Worm (Caenorhabditis elegans) whole organism, L2 larva: Measurements from ENCODE around the gene M176.5.

Experiments used
- C34F6.9 ChIP-seq: fragments of 150-350 bp; optimal IDR thresholded peaks from 2 replicates; lab custom pipeline; 2014; ENCODE audit warnings: missing biosample characterization, missing genetic modification characterization
- F13H6.1 ChIP-seq: sonication (generic microtip); optimal IDR thresholded peaks from 2 replicates; lab custom pipeline; 2016; ENCODE audit warnings: missing genetic modification characterization, missing compliant biosample characterization
- ZK546.5 ChIP-seq: sonication (generic microtip); optimal IDR thresholded peaks from 2 replicates; lab custom pipeline; 2017; ENCODE audit warnings: missing biosample characterization, missing genetic modification characterization
- alr-1 ChIP-seq: fragments of 150-350 bp; optimal IDR thresholded peaks from 2 replicates; lab custom pipeline; 2014; ENCODE audit warnings: missing biosample characterization, missing genetic modification characterization
- aly-2 ChIP-seq: fragments of 150-350 bp; optimal IDR thresholded peaks from 2 replicates; lab custom pipeline; 2014; ENCODE audit warnings: missing biosample characterization, missing genetic modification characterization
- ama-1 ChIP-seq: fragments of 150-350 bp; optimal IDR thresholded peaks from 2 replicates; lab custom pipeline; 2018; ENCODE audit warnings: inconsistent platforms
- blmp-1 ChIP-seq: sonication (generic microtip); optimal IDR thresholded peaks from 2 replicates; lab custom pipeline; 2017; ENCODE audit warnings: missing genetic modification characterization, mild to moderate bottlenecking, missing compliant biosample characterization, antibody characterized with exemption, moderate library complexity; ENCODE audit not compliant: insufficient read depth
- ceh-16 ChIP-seq: fragments of 150-350 bp; optimal IDR thresholded peaks from 2 replicates; lab custom pipeline; 2014; ENCODE audit warnings: missing biosample characterization, missing genetic modification characterization
- ceh-82 ChIP-seq: fragments of 150-350 bp; optimal IDR thresholded peaks from 2 replicates; lab custom pipeline; 2014; ENCODE audit warnings: missing biosample characterization, missing genetic modification characterization
- crh-2 ChIP-seq: sonication (generic microtip); optimal IDR thresholded peaks from 2 replicates; lab custom pipeline; 2017; ENCODE audit warnings: missing biosample characterization, missing genetic modification characterization
- egl-27 ChIP-seq: sonication (generic microtip); optimal IDR thresholded peaks from 3 replicates; lab custom pipeline; 2017; ENCODE audit warnings: missing biosample characterization, missing genetic modification reagents, missing genetic modification characterization
- fos-1 ChIP-seq: fragments of 150-350 bp; optimal IDR thresholded peaks from 2 replicates; lab custom pipeline; 2014; ENCODE audit warnings: missing biosample characterization, missing genetic modification characterization
- gmeb-1 ChIP-seq: fragments of 150-350 bp; optimal IDR thresholded peaks from 2 replicates; lab custom pipeline; 2014; ENCODE audit warnings: missing biosample characterization, missing genetic modification characterization
- lin-11 ChIP-seq: fragments of 150-350 bp; sonication (generic microtip); optimal IDR thresholded peaks from 2 replicates; lab custom pipeline; 2014; ENCODE audit warnings: missing biosample characterization, missing genetic modification characterization, inconsistent platforms, mixed read lengths
- lin-13 ChIP-seq: fragments of 150-350 bp; optimal IDR thresholded peaks from 2 replicates; lab custom pipeline; 2014; ENCODE audit warnings: missing biosample characterization, missing genetic modification reagents, missing genetic modification characterization
- lin-39 ChIP-seq: fragments of 150-350 bp; optimal IDR thresholded peaks from 2 replicates; lab custom pipeline; 2014; ENCODE audit warnings: missing biosample characterization, missing genetic modification reagents, missing genetic modification characterization
- lsy-2 ChIP-seq, 2 experiments: fragments of 150-350 bp in 1 of 2; sonication (generic microtip) in 1 of 2; optimal IDR thresholded peaks; 2 replicates each; lab custom pipeline; 2014 to 2017; ENCODE audit warnings: missing biosample characterization in 2 of 2, missing genetic modification characterization in 2 of 2
- mab-5 ChIP-seq: fragments of 150-350 bp; optimal IDR thresholded peaks from 2 replicates; lab custom pipeline; 2014; ENCODE audit warnings: missing biosample characterization, missing genetic modification characterization
- mdl-1 ChIP-seq, 2 experiments: fragments of 150-350 bp in 1 of 2; sonication (generic microtip) in 1 of 2; optimal IDR thresholded peaks; 2 replicates each; lab custom pipeline; 2017; ENCODE audit warnings: missing biosample characterization in 2 of 2, missing genetic modification characterization in 2 of 2
- nhr-10 ChIP-seq: sonication (generic microtip); optimal IDR thresholded peaks from 2 replicates; lab custom pipeline; 2017; ENCODE audit warnings: missing biosample characterization, missing genetic modification characterization
- nhr-11 ChIP-seq: fragments of 150-350 bp; optimal IDR thresholded peaks from 2 replicates; lab custom pipeline; 2014; ENCODE audit warnings: missing biosample characterization, missing genetic modification characterization
- nhr-129 ChIP-seq: fragments of 150-350 bp; optimal IDR thresholded peaks from 2 replicates; lab custom pipeline; 2014; ENCODE audit warnings: missing biosample characterization, missing genetic modification characterization
- nhr-21 ChIP-seq: fragments of 150-350 bp; optimal IDR thresholded peaks from 2 replicates; lab custom pipeline; 2014; ENCODE audit warnings: missing biosample characterization, missing genetic modification characterization
- nhr-237 ChIP-seq: fragments of 150-350 bp; optimal IDR thresholded peaks from 2 replicates; lab custom pipeline; 2014; ENCODE audit warnings: missing biosample characterization, missing genetic modification characterization
- nhr-6 ChIP-seq: fragments of 150-350 bp; optimal IDR thresholded peaks from 2 replicates; lab custom pipeline; 2014; ENCODE audit warnings: missing biosample characterization, missing genetic modification characterization
- nhr-77 ChIP-seq: fragments of 150-350 bp; optimal IDR thresholded peaks from 2 replicates; lab custom pipeline; 2014; ENCODE audit warnings: missing biosample characterization, missing genetic modification characterization
- skn-1 ChIP-seq: sonication (generic microtip); optimal IDR thresholded peaks from 2 replicates; lab custom pipeline; 2017; ENCODE audit warnings: missing biosample characterization, missing genetic modification characterization
- sma-3 ChIP-seq: sonication (generic microtip); optimal IDR thresholded peaks from 2 replicates; lab custom pipeline; 2016; ENCODE audit warnings: missing genetic modification reagents, missing genetic modification characterization, missing compliant biosample characterization
- sma-9 ChIP-seq, 2 experiments: fragments of 150-350 bp in 1 of 2; sonication (generic microtip) in 1 of 2; optimal IDR thresholded peaks; 2 replicates each; lab custom pipeline; 2014 to 2016; ENCODE audit warnings: missing genetic modification characterization in 2 of 2, mild to moderate bottlenecking in 1 of 2, missing biosample characterization in 1 of 2, missing compliant biosample characterization in 1 of 2, missing genetic modification reagents in 1 of 2, moderate library complexity in 1 of 2
- snpc-4 ChIP-seq: fragments of 150-350 bp; optimal IDR thresholded peaks from 2 replicates; lab custom pipeline; 2014; ENCODE audit warnings: missing biosample characterization, missing genetic modification characterization
- unc-39 ChIP-seq: fragments of 150-350 bp; optimal IDR thresholded peaks from 2 replicates; lab custom pipeline; 2014; ENCODE audit warnings: missing biosample characterization, missing genetic modification characterization
- unc-55 ChIP-seq: fragments of 150-350 bp; sonication (generic microtip); optimal IDR thresholded peaks from 3 replicates; lab custom pipeline; 2014; ENCODE audit warnings: missing biosample characterization, missing genetic modification reagents, missing genetic modification characterization
- ztf-1 ChIP-seq: fragments of 200-800 bp; sonication (Bioruptor generic); conservative IDR thresholded peaks from 2 replicates; pipeline ENCODE4 v1.3.6; 2022; ENCODE audit warnings: missing genetic modification characterization, missing compliant biosample characterization
- ztf-11 ChIP-seq: sonication (generic microtip); optimal IDR thresholded peaks from 2 replicates; lab custom pipeline; 2017; ENCODE audit warnings: missing biosample characterization, missing genetic modification characterization
- ztf-4 ChIP-seq: fragments of 150-350 bp; optimal IDR thresholded peaks from 2 replicates; lab custom pipeline; 2014; ENCODE audit warnings: missing biosample characterization, missing genetic modification characterization

The M176.5 gene

DNA sequence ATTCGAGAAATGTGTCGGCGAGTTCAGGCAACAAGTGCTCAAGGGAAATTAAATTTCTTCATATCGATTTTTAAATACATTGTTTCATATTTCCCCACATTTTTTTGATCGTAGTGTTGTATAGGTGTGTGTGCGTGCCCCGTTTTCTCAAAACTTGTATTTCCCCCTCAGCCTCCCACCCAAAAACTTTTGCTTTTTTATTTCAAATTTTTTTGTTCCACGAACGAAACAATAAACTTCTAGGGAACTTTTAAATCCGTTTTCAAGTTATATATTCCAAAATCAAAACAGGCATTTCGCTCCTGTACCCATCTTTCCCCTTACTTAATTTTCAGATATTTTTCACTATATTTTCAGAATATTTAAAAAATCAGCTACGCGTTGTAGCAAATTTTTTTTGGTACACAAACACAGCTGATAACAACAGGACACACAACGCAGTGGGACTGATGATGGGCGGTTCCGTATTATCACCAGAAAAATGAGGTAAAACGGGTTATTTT lies 9.4 kb downstream of the M176.5 start, which contains the start of the genes M176.4 and M176.16:
Gene M176.4 (plus strand): TSS at position 301 of the 503 bp plus-strand sequence.
Gene M176.16 (plus strand): TSS at position 453 of the 503 bp plus-strand sequence.
- TF ChIP-seq fos-1 (tag; lab: Kevin White, UChicago): no peak
- TF ChIP-seq ZK546.5 (tag; lab: Kevin White, UChicago): no peak
- no peak for TF ChIP-seq aly-2 (tag; lab: Kevin White, UChicago)
- TF ChIP-seq sma-9 (GFP tag; optimal IDR thresholded peaks at IDR 0.05; lab: Kevin White, UChicago): no peak
- no peak for TF ChIP-seq sma-9 (tag; optimal IDR thresholded peaks at IDR 0.05; lab: Kevin White, UChicago)
- TF ChIP-seq sma-3 (GFP tag; lab: Kevin White, UChicago): no peak
- no peak for TF ChIP-seq alr-1 (tag; lab: Kevin White, UChicago)
- TF ChIP-seq mdl-1 (tag; optimal IDR thresholded peaks at IDR 0.05; lab: Kevin White, UChicago): no peak
- TF ChIP-seq ceh-82: no peak
- no peak for TF ChIP-seq ztf-1 (GFP tag; lab: Robert Waterston, UW)
- TF ChIP-seq ama-1: no peak
- TF ChIP-seq nhr-10: no peak
- TF ChIP-seq egl-27 (tag; lab: Kevin White, UChicago): no peak
- no peak for TF ChIP-seq nhr-237 (tag; lab: Kevin White, UChicago)
- no peak for TF ChIP-seq nhr-77 (tag; lab: Kevin White, UChicago)
- no peak for TF ChIP-seq blmp-1 (tag; lab: Kevin White, UChicago)
- no peak for TF ChIP-seq lin-39 (tag; lab: Kevin White, UChicago)
- TF ChIP-seq ceh-16: no peak

DNA sequence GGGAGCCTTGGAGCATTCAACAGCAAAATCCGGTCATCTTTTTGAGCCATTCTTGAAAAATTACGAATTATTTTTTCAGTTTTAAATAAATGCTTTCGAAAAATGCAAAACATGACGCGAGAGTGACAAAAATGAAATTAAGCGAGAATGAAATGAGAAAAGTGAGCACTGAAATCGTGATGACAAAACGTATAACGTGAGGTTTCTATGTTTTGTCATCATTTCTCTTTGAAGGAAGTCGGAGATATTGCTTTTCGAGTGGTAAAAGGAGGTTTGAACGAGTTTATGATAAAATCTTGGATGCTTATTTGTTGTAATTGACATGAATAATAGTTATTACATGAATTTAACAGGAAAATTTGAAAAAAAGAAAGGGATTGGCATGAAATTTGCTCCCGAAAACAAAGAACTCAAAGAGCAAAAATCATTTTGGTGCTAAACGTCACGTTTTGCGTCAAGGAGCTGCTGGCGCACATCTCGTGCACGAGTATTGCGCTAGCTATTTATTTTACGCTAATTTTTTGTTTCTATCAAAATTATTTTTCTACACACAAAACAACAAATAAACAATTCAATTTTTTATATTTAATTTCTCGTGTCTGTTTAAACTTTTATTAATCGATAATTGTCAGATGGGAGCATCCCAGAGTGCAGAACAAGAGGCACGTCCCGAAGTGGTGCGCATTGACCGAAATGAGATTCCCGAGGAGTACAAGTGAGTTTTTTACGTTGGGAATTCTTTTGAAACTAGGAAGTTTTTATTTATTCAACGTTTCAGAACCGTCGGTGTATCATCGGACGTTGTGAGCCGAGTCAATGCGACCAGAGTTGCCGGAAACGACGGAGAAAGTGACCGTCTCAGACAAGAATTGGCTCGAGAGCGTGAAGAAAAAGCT lies 10.9 kb downstream of the M176.5 start, which contains the start of the genes gss-1 and chch-3:
Gene gss-1 (minus strand): TSS at position 51 of the 896 bp plus-strand sequence.
Gene chch-3 (plus strand): TSS at position 633 of the 896 bp plus-strand sequence.
- TF ChIP-seq crh-2 (tag; lab: Kevin White, UChicago): peak; percentile 58
- no peak for TF ChIP-seq ztf-11 (tag; lab: Kevin White, UChicago)
- peak; percentile 56 to 85 for TF ChIP-seq lsy-2 (tag; optimal IDR thresholded peaks at IDR 0.05; lab: Kevin White, UChicago)
- TF ChIP-seq ztf-1 (GFP tag; lab: Robert Waterston, UW): no peak
- peak; percentile 25 for TF ChIP-seq mab-5 (tag; lab: Kevin White, UChicago)
- peak; percentile 75 for TF ChIP-seq unc-55 (GFP tag; lab: Kevin White, UChicago)
- TF ChIP-seq unc-39: no peak
- TF ChIP-seq lin-11: peak; percentile 1
- peak; percentile 43 for TF ChIP-seq lin-13
- no peak for TF ChIP-seq egl-27 (tag; lab: Kevin White, UChicago)
- no peak for TF ChIP-seq nhr-11 (tag; lab: Kevin White, UChicago)
- TF ChIP-seq skn-1 (tag; lab: Kevin White, UChicago): no peak
- TF ChIP-seq sma-3 (GFP tag; lab: Kevin White, UChicago): peak; percentile 14
- TF ChIP-seq nhr-6 (tag; lab: Kevin White, UChicago): no peak
- peak; percentile 63 for TF ChIP-seq fos-1 (tag; lab: Kevin White, UChicago)
- peak; percentile 14 for TF ChIP-seq snpc-4
- peak; percentile 65 for TF ChIP-seq sma-9 (GFP tag; optimal IDR thresholded peaks at IDR 0.05; lab: Kevin White, UChicago)
- TF ChIP-seq sma-9 (tag; optimal IDR thresholded peaks at IDR 0.05; lab: Kevin White, UChicago): no peak
- TF ChIP-seq gmeb-1 (tag; lab: Kevin White, UChicago): peak; percentile 69
- peak; percentile 71 for TF ChIP-seq nhr-129 (tag; lab: Kevin White, UChicago)
- no peak for TF ChIP-seq ztf-4
- peak; percentile 24 for TF ChIP-seq F13H6.1 (tag; lab: Kevin White, UChicago)
- TF ChIP-seq C34F6.9: peak; percentile 85
- peak; percentile 13 for TF ChIP-seq nhr-21 (tag; lab: Kevin White, UChicago)
- no peak for TF ChIP-seq alr-1 (tag; lab: Kevin White, UChicago)

DNA sequence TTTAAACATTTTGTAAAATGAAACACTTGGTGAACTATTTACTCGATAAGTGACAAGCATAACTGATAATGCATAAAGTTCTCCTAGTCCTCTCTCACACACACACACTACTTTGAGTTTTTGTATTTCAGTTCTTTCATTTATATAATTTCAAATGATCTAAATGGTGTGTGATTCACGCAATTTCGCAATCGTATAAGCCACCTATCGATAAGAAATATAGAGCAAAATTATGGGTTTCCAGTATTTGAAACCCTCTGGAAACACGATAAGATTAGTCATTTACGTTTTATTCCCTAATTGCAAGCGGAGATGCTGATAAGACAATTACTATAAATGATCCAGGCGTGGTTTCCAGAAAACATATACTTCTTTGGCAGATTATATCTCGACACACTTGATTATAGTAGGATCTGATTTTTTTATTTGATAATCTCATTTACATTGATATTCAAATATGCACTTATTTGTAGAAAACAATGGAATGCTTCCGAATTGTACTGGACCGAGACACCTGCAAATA lies 15.4 kb downstream of the M176.5 start, which contains the start of gene arrd-3:
Gene arrd-3 (plus strand): TSS at position 473 of the 523 bp plus-strand sequence.
- TF ChIP-seq fos-1 (tag; lab: Kevin White, UChicago) (peak; percentile 94), gmeb-1 (tag; lab: Kevin White, UChicago) (peak; percentile 7), snpc-4 (no peak), nhr-21 (tag; lab: Kevin White, UChicago) (no peak), nhr-6 (tag; lab: Kevin White, UChicago) (no peak), sma-9 (GFP tag; optimal IDR thresholded peaks at IDR 0.05; lab: Kevin White, UChicago) (peak; percentile 18), sma-9 (tag; optimal IDR thresholded peaks at IDR 0.05; lab: Kevin White, UChicago) (no peak), alr-1 (tag; lab: Kevin White, UChicago) (no peak), ama-1 (no peak), C34F6.9 (no peak)
